Worm (Caenorhabditis elegans) whole organism, L3 larva: ENCODE results near the gene T15H9.5.

Experiments
- R02D3.7 ChIP-seq: fragments of 150-350 bp; optimal IDR thresholded peaks from 2 replicates; lab custom pipeline; 2014; ENCODE audit warnings: missing biosample characterization, missing genetic modification characterization
- ZK546.5 ChIP-seq: sonication (generic microtip); optimal IDR thresholded peaks from 2 replicates; lab custom pipeline; 2017; ENCODE audit warnings: missing biosample characterization, missing genetic modification characterization
- aly-2 ChIP-seq: fragments of 150-350 bp; optimal IDR thresholded peaks from 2 replicates; lab custom pipeline; 2014; ENCODE audit warnings: missing biosample characterization, missing genetic modification characterization
- ama-1 ChIP-seq: fragments of 150-350 bp; optimal IDR thresholded peaks from 2 replicates; lab custom pipeline; 2018
- ceh-16 ChIP-seq: sonication (generic microtip); optimal IDR thresholded peaks from 2 replicates; lab custom pipeline; 2017; ENCODE audit warnings: missing biosample characterization, missing genetic modification characterization
- ceh-28 ChIP-seq: fragments of 150-350 bp; optimal IDR thresholded peaks from 2 replicates; lab custom pipeline; 2014; ENCODE audit warnings: missing biosample characterization, missing genetic modification reagents, missing genetic modification characterization
- ceh-82 ChIP-seq: fragments of 150-350 bp; optimal IDR thresholded peaks from 2 replicates; lab custom pipeline; 2014; ENCODE audit warnings: missing biosample characterization, missing genetic modification characterization
- ceh-9 ChIP-seq: sonication (generic microtip); optimal IDR thresholded peaks from 2 replicates; lab custom pipeline; 2018; ENCODE audit warnings: missing biosample characterization, missing genetic modification characterization
- daf-12 ChIP-seq: fragments of 150-350 bp; optimal IDR thresholded peaks from 2 replicates; lab custom pipeline; 2014; ENCODE audit warnings: missing biosample characterization, missing genetic modification reagents, missing genetic modification characterization
- egl-27 ChIP-seq: sonication (generic microtip); optimal IDR thresholded peaks from 4 replicates; lab custom pipeline; 2017; ENCODE audit warnings: missing biosample characterization, missing genetic modification reagents, missing genetic modification characterization
- egl-5 ChIP-seq: fragments of 150-350 bp; optimal IDR thresholded peaks from 2 replicates; lab custom pipeline; 2017; ENCODE audit warnings: missing biosample characterization, missing genetic modification reagents, missing genetic modification characterization, inconsistent platforms
- elt-1 ChIP-seq: fragments of 150-350 bp; optimal IDR thresholded peaks from 2 replicates; lab custom pipeline; 2014; ENCODE audit warnings: missing biosample characterization, missing genetic modification characterization
- elt-2 ChIP-seq: sonication (generic microtip); optimal IDR thresholded peaks from 2 replicates; lab custom pipeline; 2016; ENCODE audit warnings: missing genetic modification reagents, mild to moderate bottlenecking, missing genetic modification characterization, missing compliant biosample characterization
- elt-3 ChIP-seq, 3 experiments: fragments of 150-350 bp in 1 of 3; sonication (generic microtip) in 2 of 3; optimal IDR thresholded peaks; 2 replicates in 2 of 3; 4 replicates in 1 of 3; lab custom pipeline; 2014 to 2017; ENCODE audit warnings: missing biosample characterization in 3 of 3, missing genetic modification characterization in 3 of 3
- eor-1 ChIP-seq, 2 experiments: fragments of 150-350 bp; optimal IDR thresholded peaks; 2 replicates each; lab custom pipeline; 2014 to 2018; ENCODE audit warnings: missing biosample characterization in 2 of 2, missing genetic modification characterization in 2 of 2
- fkh-10 ChIP-seq: sonication (generic microtip); optimal IDR thresholded peaks from 2 replicates; lab custom pipeline; 2017; ENCODE audit warnings: missing biosample characterization, missing genetic modification reagents, missing genetic modification characterization
- fkh-2 ChIP-seq: fragments of 150-350 bp; optimal IDR thresholded peaks from 2 replicates; lab custom pipeline; 2014; ENCODE audit warnings: missing biosample characterization, missing genetic modification reagents, missing genetic modification characterization
- fos-1 ChIP-seq: fragments of 150-350 bp; optimal IDR thresholded peaks from 2 replicates; lab custom pipeline; 2014; ENCODE audit warnings: missing biosample characterization, missing genetic modification characterization
- hmg-11 ChIP-seq: sonication (generic microtip); optimal IDR thresholded peaks from 2 replicates; lab custom pipeline; 2016; ENCODE audit warnings: missing genetic modification characterization, missing compliant biosample characterization
- jun-1 ChIP-seq: fragments of 150-350 bp; optimal IDR thresholded peaks from 2 replicates; lab custom pipeline; 2014; ENCODE audit warnings: missing biosample characterization, missing genetic modification reagents, missing genetic modification characterization
- lin-15B ChIP-seq: fragments of 150-350 bp; optimal IDR thresholded peaks from 2 replicates; lab custom pipeline; 2014; ENCODE audit warnings: missing biosample characterization, missing genetic modification characterization
- lin-39 ChIP-seq: fragments of 150-350 bp; optimal IDR thresholded peaks from 2 replicates; lab custom pipeline; 2018; ENCODE audit warnings: missing biosample characterization, missing genetic modification reagents, missing genetic modification characterization
- lsy-12 ChIP-seq: sonication (generic microtip); optimal IDR thresholded peaks from 2 replicates; lab custom pipeline; 2016; ENCODE audit warnings: mild to moderate bottlenecking, missing genetic modification characterization, missing compliant biosample characterization
- mdl-1 ChIP-seq: fragments of 150-350 bp; optimal IDR thresholded peaks from 2 replicates; lab custom pipeline; 2014; ENCODE audit warnings: missing biosample characterization, missing genetic modification characterization
- mml-1 ChIP-seq: fragments of 150-350 bp; sonication (generic microtip); optimal IDR thresholded peaks from 3 replicates; lab custom pipeline; 2014; ENCODE audit warnings: missing biosample characterization, missing genetic modification characterization
- nfya-1 ChIP-seq: sonication (generic microtip); optimal IDR thresholded peaks from 2 replicates; lab custom pipeline; 2017; ENCODE audit warnings: missing genetic modification characterization, mild to moderate bottlenecking, missing compliant biosample characterization, antibody characterized with exemption, moderate library complexity; ENCODE audit not compliant: insufficient read depth
- nhr-11 ChIP-seq: fragments of 150-350 bp; optimal IDR thresholded peaks from 2 replicates; lab custom pipeline; 2014; ENCODE audit warnings: missing biosample characterization, missing genetic modification characterization
- nhr-12 ChIP-seq: fragments of 150-350 bp; optimal IDR thresholded peaks from 2 replicates; lab custom pipeline; 2014; ENCODE audit warnings: missing biosample characterization, missing genetic modification characterization
- nhr-23 ChIP-seq: fragments of 150-350 bp; optimal IDR thresholded peaks from 2 replicates; lab custom pipeline; 2014; ENCODE audit warnings: missing biosample characterization, missing genetic modification reagents, missing genetic modification characterization
- nhr-237 ChIP-seq: fragments of 150-350 bp; optimal IDR thresholded peaks from 2 replicates; lab custom pipeline; 2014; ENCODE audit warnings: missing biosample characterization, missing genetic modification characterization
- nhr-25 ChIP-seq: sonication (generic microtip); optimal IDR thresholded peaks from 2 replicates; lab custom pipeline; 2017; ENCODE audit warnings: missing biosample characterization, missing genetic modification characterization
- nhr-28 ChIP-seq: fragments of 150-350 bp; optimal IDR thresholded peaks from 2 replicates; lab custom pipeline; 2014; ENCODE audit warnings: missing biosample characterization, missing genetic modification characterization
- nhr-43 ChIP-seq: sonication (generic microtip); optimal IDR thresholded peaks from 2 replicates; lab custom pipeline; 2016; ENCODE audit warnings: mild to moderate bottlenecking, missing genetic modification characterization, missing compliant biosample characterization; ENCODE audit not compliant: poor library complexity, severe bottlenecking
- nhr-67 ChIP-seq: fragments of 150-350 bp; optimal IDR thresholded peaks from 2 replicates; lab custom pipeline; 2014; ENCODE audit warnings: missing biosample characterization, missing genetic modification characterization
- nhr-76 ChIP-seq: fragments of 150-350 bp; sonication (generic microtip); optimal IDR thresholded peaks from 5 replicates; lab custom pipeline; 2014; ENCODE audit warnings: missing biosample characterization, missing genetic modification characterization
- nhr-77 ChIP-seq: fragments of 150-350 bp; optimal IDR thresholded peaks from 2 replicates; lab custom pipeline; 2014; ENCODE audit warnings: missing biosample characterization, missing genetic modification characterization
- pha-4 ChIP-seq: fragments of 150-350 bp; optimal IDR thresholded peaks from 2 replicates; lab custom pipeline; 2014; ENCODE audit warnings: missing biosample characterization, missing genetic modification reagents, missing genetic modification characterization
- pqm-1 ChIP-seq: fragments of 150-350 bp; optimal IDR thresholded peaks from 2 replicates; lab custom pipeline; 2017; ENCODE audit warnings: missing biosample characterization, missing genetic modification characterization, inconsistent platforms
- sea-2 ChIP-seq: fragments of 150-350 bp; sonication (generic microtip); optimal IDR thresholded peaks from 4 replicates; lab custom pipeline; 2014; ENCODE audit warnings: missing biosample characterization, missing genetic modification reagents, missing genetic modification characterization
- skn-1 ChIP-seq: fragments of 150-350 bp; optimal IDR thresholded peaks from 2 replicates; lab custom pipeline; 2014; ENCODE audit warnings: missing biosample characterization, missing genetic modification characterization
- snpc-4 ChIP-seq: fragments of 150-350 bp; optimal IDR thresholded peaks from 2 replicates; lab custom pipeline; 2014; ENCODE audit warnings: missing biosample characterization, missing genetic modification characterization
- tbx-2 ChIP-seq: sonication (generic microtip); optimal IDR thresholded peaks from 2 replicates; lab custom pipeline; 2016; ENCODE audit warnings: mild to moderate bottlenecking, missing genetic modification characterization, missing compliant biosample characterization
- unc-39 ChIP-seq: sonication (generic microtip); optimal IDR thresholded peaks from 4 replicates; lab custom pipeline; 2017; ENCODE audit warnings: missing biosample characterization, missing genetic modification characterization
- unc-62 ChIP-seq: fragments of 150-350 bp; sonication (generic microtip); optimal IDR thresholded peaks from 4 replicates; lab custom pipeline; 2014; ENCODE audit warnings: missing biosample characterization, missing genetic modification reagents, missing genetic modification characterization
- zag-1 ChIP-seq: fragments of 150-350 bp; optimal IDR thresholded peaks from 2 replicates; lab custom pipeline; 2014; ENCODE audit warnings: missing biosample characterization, missing genetic modification characterization
- ztf-11 ChIP-seq: fragments of 150-350 bp; optimal IDR thresholded peaks from 2 replicates; lab custom pipeline; 2014; ENCODE audit warnings: missing biosample characterization, missing genetic modification characterization
- ztf-4 ChIP-seq: fragments of 150-350 bp; optimal IDR thresholded peaks from 2 replicates; lab custom pipeline; 2014; ENCODE audit warnings: missing biosample characterization, missing genetic modification characterization

T15H9.5 gene

DNA sequence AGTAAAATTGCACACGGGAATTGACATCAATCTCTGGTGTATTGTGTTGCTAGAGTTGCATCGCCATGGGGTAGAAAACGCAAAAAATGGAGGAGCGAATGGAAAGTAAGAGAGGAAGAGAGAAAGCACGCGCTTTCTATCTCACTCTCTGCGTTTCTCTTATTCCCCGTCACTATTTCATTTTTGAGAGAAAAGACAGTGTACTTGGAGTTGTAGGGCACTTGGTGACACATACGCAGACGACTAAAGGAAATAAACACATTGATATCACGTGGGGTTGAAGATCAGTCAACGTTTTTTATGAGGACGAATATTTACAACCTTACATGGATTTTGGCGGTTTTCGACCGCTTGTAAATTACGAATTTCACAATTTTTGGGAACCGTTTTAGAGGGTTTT, 7.8 kb downstream of the T15H9.5 start:
- TF ChIP-seq egl-27 (tag; lab: Kevin White, UChicago) (peak; percentile 41), ceh-82 (tag; lab: Kevin White, UChicago) (no peak), ceh-16 (tag; lab: Kevin White, UChicago) (no peak), ztf-4 (tag; lab: Kevin White, UChicago) (peak; percentile 75), tbx-2 (tag; lab: Kevin White, UChicago) (peak; percentile 74), pqm-1 (tag; lab: Kevin White, UChicago) (peak; percentile 98), nhr-12 (tag; lab: Kevin White, UChicago) (no peak), mdl-1 (peak; percentile 100), nhr-25 (tag; lab: Kevin White, UChicago) (peak; percentile 97), ztf-11 (tag; lab: Kevin White, UChicago) (no peak), R02D3.7 (peak; percentile 52), daf-12 (peak; percentile 10), unc-62 (GFP tag; lab: Kevin White, UChicago) (peak; percentile 91), egl-5 (tag; lab: Kevin White, UChicago) (peak; percentile 92), skn-1 (tag; lab: Kevin White, UChicago) (peak; percentile 86), elt-2 (tag; lab: Kevin White, UChicago) (peak; percentile 91), elt-1 (tag; lab: Kevin White, UChicago) (peak; percentile 73), sea-2 (GFP tag; lab: Kevin White, UChicago) (no peak), nhr-237 (tag; lab: Kevin White, UChicago) (no peak), ceh-9 (tag; lab: Kevin White, UChicago) (no peak), nhr-28 (tag; lab: Kevin White, UChicago) (no peak), fkh-2 (tag; lab: Kevin White, UChicago) (peak; percentile 88), fos-1 (tag; lab: Kevin White, UChicago) (no peak), pha-4 (tag; lab: Kevin White, UChicago) (peak; percentile 99), ama-1 (lab: Kevin White, UChicago) (peak; percentile 75), nhr-67 (tag; lab: Kevin White, UChicago) (no peak), jun-1 (peak; percentile 97), nhr-77 (tag; lab: Kevin White, UChicago) (no peak), unc-39 (no peak), lsy-12 (tag; lab: Kevin White, UChicago) (peak; percentile 86), nhr-23 (tag; lab: Kevin White, UChicago) (peak; percentile 96), nfya-1 (tag; lab: Kevin White, UChicago) (peak; percentile 94), zag-1 (tag; lab: Kevin White, UChicago) (no peak), ceh-28 (peak; percentile 81), fkh-10 (GFP tag; lab: Kevin White, UChicago) (no peak), nhr-76 (tag; lab: Kevin White, UChicago) (peak; percentile 67), snpc-4 (tag; lab: Kevin White, UChicago) (peak; percentile 42), lin-15B (tag; lab: Kevin White, UChicago) (peak; percentile 63), hmg-11 (tag; lab: Kevin White, UChicago) (peak; percentile 87), elt-3 (tag; optimal IDR thresholded peaks at IDR 0.05; lab: Kevin White, UChicago) (peak in 2 of 3 experiments; percentile 9 to 91), aly-2 (no peak), nhr-43 (tag; lab: Kevin White, UChicago) (peak; percentile 97), mml-1 (tag; lab: Kevin White, UChicago) (peak; percentile 69), lin-39 (tag; lab: Kevin White, UChicago) (peak; percentile 86), eor-1 (tag; optimal IDR thresholded peaks at IDR 0.05; lab: Kevin White, UChicago) (no peak), nhr-11 (peak; percentile 98), ZK546.5 (tag; lab: Kevin White, UChicago) (no peak)
- TF ChIP-seq, all 47 proteins: peak for 30
